Comparison of ENCODE assay signal across 1 fruit fly cellular context in genomic region chr2L:7923636-7924301, dm6.
TF ChIP-seq lines count a peak whose summit lies in the region.

No protein-coding gene starts in this region.

TF ChIP-seq in whole organism, embryonic, 481 proteins besides CTCF, POLR2A, EP300 and RAD21 (continued from another document):
- TF ChIP-seq gfzf (GFP tag; optimal IDR thresholded peaks at IDR 0.05; lab: Kevin White, UChicago) (no peak), CG2120 (GFP tag; optimal IDR thresholded peaks at IDR 0.05; lab: Kevin White, UChicago) (peak; percentile 11), CG1603 (tag; optimal IDR thresholded peaks at IDR 0.05; lab: Kevin White, UChicago) (no peak), CG15269 (tag; optimal IDR thresholded peaks at IDR 0.05; lab: Kevin White, UChicago) (peak; percentile 14), lilli (GFP tag; optimal IDR thresholded peaks at IDR 0.05; lab: Kevin White, UChicago) (no peak), dmrt99B (tag; optimal IDR thresholded peaks at IDR 0.05; lab: Kevin White, UChicago) (peak; percentile 19), CG12391 (tag; optimal IDR thresholded peaks at IDR 0.05; lab: Kevin White, UChicago) (peak; percentile 6), sd (tag; optimal IDR thresholded peaks at IDR 0.05; lab: Kevin White, UChicago) (peak; percentile 17), unpg (GFP tag; optimal IDR thresholded peaks at IDR 0.05; lab: Kevin White, UChicago) (peak; percentile 30), tap (tag; optimal IDR thresholded peaks at IDR 0.05; lab: Kevin White, UChicago) (no peak), nerfin-1 (tag; optimal IDR thresholded peaks at IDR 0.05; lab: Kevin White, UChicago) (no peak), CG17328 (GFP tag; IDR thresholded peaks at IDR 0.05; lab: Robert Waterston, UW) (no peak), fd64A (GFP tag; optimal IDR thresholded peaks at IDR 0.05; lab: Kevin White, UChicago) (no peak), CG16863 (GFP tag; optimal IDR thresholded peaks at IDR 0.05; lab: Kevin White, UChicago) (no peak), MESR4 (GFP tag; optimal IDR thresholded peaks at IDR 0.05; lab: Kevin White, UChicago) (no peak), sna (GFP tag; IDR thresholded peaks at IDR 0.05; lab: Robert Waterston, UW; ENCODE audit: partially characterized antibody) (no peak), kni (GFP tag; optimal IDR thresholded peaks at IDR 0.05; lab: Kevin White, UChicago) (no peak), Sox102F (GFP tag; optimal IDR thresholded peaks at IDR 0.05; lab: Kevin White, UChicago) (peak; percentile 14), tna (GFP tag; IDR thresholded peaks at IDR 0.05; lab: Robert Waterston, UW; ENCODE audit: partially characterized antibody) (0 out of 2 replicates have a peak, but pooled peaks have one; percentile 0)
